Worm (Caenorhabditis elegans) whole organism, late embryonic: ENCODE data around the gene Y14H12B.2.

Experiments
- ceh-9 ChIP-seq: sonication (generic microtip); optimal IDR thresholded peaks from 2 replicates; lab custom pipeline; 2016; ENCODE audit warnings: mild to moderate bottlenecking, missing genetic modification characterization, inconsistent platforms, missing compliant biosample characterization
- dve-1 ChIP-seq: sonication (generic microtip); optimal IDR thresholded peaks from 2 replicates; lab custom pipeline; 2017; ENCODE audit warnings: antibody characterized with exemption, mild to moderate bottlenecking, missing genetic modification characterization, missing compliant biosample characterization
- fkh-10 ChIP-seq: fragments of 150-350 bp; optimal IDR thresholded peaks from 2 replicates; lab custom pipeline; 2014; ENCODE audit warnings: missing biosample characterization, missing genetic modification reagents, missing genetic modification characterization
- hlh-30 ChIP-seq: sonication (generic microtip); optimal IDR thresholded peaks from 2 replicates; lab custom pipeline; 2017; ENCODE audit warnings: antibody characterized with exemption, missing genetic modification characterization, missing compliant biosample characterization; ENCODE audit not compliant: insufficient read depth
- pha-2 ChIP-seq: sonication (generic microtip); optimal IDR thresholded peaks from 2 replicates; lab custom pipeline; 2017; ENCODE audit warnings: mild to moderate bottlenecking, missing genetic modification characterization, missing compliant biosample characterization
- pha-4 ChIP-seq: fragments of 150-350 bp; optimal IDR thresholded peaks from 2 replicates; lab custom pipeline; 2018; ENCODE audit warnings: missing biosample characterization, missing genetic modification reagents, missing genetic modification characterization
- rnt-1 ChIP-seq: sonication (generic microtip); optimal IDR thresholded peaks from 2 replicates; lab custom pipeline; 2016; ENCODE audit warnings: missing genetic modification characterization, missing compliant biosample characterization

DNA sequence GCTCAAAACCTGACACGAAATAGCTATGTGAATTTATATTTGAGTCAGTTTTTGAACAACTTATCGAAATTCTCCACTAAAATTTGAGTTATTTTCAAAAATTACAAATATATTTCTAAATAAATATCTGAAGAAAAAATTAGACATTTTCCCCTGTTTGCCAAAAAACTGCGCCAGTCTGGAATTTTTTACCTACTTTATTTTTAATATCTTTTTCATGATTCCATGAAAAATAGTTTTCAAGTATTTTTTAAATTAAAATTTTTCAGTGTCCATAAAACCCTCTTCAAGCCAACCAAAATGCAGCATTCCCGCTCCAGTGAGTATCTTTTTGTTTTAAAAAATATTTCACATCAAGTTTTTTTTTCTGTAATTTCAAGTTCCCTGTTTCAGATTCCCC is 42.4 kb downstream of the Y14H12B.2 start, which contains the start of gene F53C3.8:
- no peak for TF ChIP-seq rnt-1 (tag; lab: Kevin White, UChicago)
- TF ChIP-seq hlh-30 (tag; lab: Kevin White, UChicago), result no peak
- no peak for TF ChIP-seq pha-4 (tag; lab: Kevin White, UChicago)
- TF ChIP-seq pha-2 (tag; lab: Kevin White, UChicago), result no peak
- TF ChIP-seq fkh-10 (GFP tag; lab: Kevin White, UChicago), result no peak
- TF ChIP-seq ceh-9 (tag; lab: Kevin White, UChicago), result no peak
- TF ChIP-seq dve-1, result no peak
